Fruit fly (Drosophila melanogaster) whole organism, prepupa: ENCODE data around the gene CG18131.

Source experiments
- CG31627 ChIP-seq: fragments of 200-800 bp; sonication (Bioruptor generic); optimal IDR thresholded peaks from 3 replicates; lab custom pipeline; 2016; ENCODE audit warnings: missing biosample characterization, missing genetic modification characterization
- CG6854 ChIP-seq: fragments of 200-800 bp; sonication (Bioruptor generic); optimal IDR thresholded peaks from 2 replicates; lab custom pipeline; 2017; ENCODE audit warnings: missing biosample characterization, mild to moderate bottlenecking, missing genetic modification characterization
- net ChIP-seq: fragments of 200-800 bp; sonication (Bioruptor generic); optimal IDR thresholded peaks from 3 replicates; lab custom pipeline; 2016; ENCODE audit warnings: missing biosample characterization, missing genetic modification characterization

DNA sequence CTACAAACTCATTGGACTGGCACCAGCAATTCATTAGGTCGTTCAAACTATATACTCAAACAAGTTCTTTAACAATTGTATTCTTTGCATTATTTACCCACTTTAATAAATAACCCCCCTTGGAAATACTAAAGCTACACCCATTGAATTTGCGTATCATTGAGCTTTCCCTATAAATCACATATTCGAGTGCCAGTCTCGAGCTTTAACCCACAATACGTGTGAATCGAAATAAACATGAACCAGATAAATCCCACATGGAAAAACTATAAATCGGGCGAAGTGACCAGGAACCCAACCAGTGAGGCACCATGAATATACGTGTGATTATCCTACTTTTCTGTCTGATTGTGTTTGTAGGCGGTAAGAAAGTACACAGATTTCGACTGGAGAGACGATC, 3.5 kb downstream of the CG18131 start, which contains the start of gene CG31661:
- TF ChIP-seq net (GFP tag; lab: Kevin White, UChicago) (no peak), CG31627 (GFP tag; lab: Kevin White, UChicago) (no peak), CG6854 (no peak)
